Fruit fly (Drosophila melanogaster) S2 (cell line): ENCODE measurements around the gene PolA1.

Experiments used
- CG8478 ChIP-seq: fragments of >200 bp; optimal IDR thresholded peaks from 2 replicates; lab custom pipeline; 2018
- CTCF ChIP-seq, 2 experiments: fragments of >200 bp; optimal IDR thresholded peaks; 2 replicates each; lab custom pipeline; 2018

PolA1 gene

dm6 chr3R:21671636-21672035, at the start of gene PolA1:
Gene PolA1, minus strand, starts transcription at chr3R:21671750.
- TF ChIP-seq CG8478 (lab: Kevin White, UChicago) (no peak), CTCF (optimal IDR thresholded peaks at IDR 0.05; lab: Kevin White, UChicago) (peak in 1 of 2 experiments; percentile 6)

- no peak for TF ChIP-seq CTCF (optimal IDR thresholded peaks at IDR 0.05; lab: Kevin White, UChicago)
- no peak for TF ChIP-seq CG8478 (lab: Kevin White, UChicago)
Observed at dm6 chr3R:21719934-21720431, 48.4 kb upstream of the PolA1 start.

dm6 chr3R:21719420-21719933, 47.9 kb upstream of the PolA1 start, which contains the start of gene CG31176:
Gene CG31176, minus strand, starts transcription at chr3R:21719660.
- TF ChIP-seq CG8478 (lab: Kevin White, UChicago) (no peak), CTCF (optimal IDR thresholded peaks at IDR 0.05; lab: Kevin White, UChicago) (no peak)

- TF ChIP-seq CG8478 (lab: Kevin White, UChicago) = no peak
- TF ChIP-seq CTCF (optimal IDR thresholded peaks at IDR 0.05; lab: Kevin White, UChicago) = no peak
Observed at dm6 chr3R:21704439-21704838, 32.9 kb upstream of the PolA1 start.

dm6 chr3R:21703346-21703745, 31.8 kb upstream of the PolA1 start:
- TF ChIP-seq CG8478 (lab: Kevin White, UChicago) = no peak
- no peak for TF ChIP-seq CTCF (optimal IDR thresholded peaks at IDR 0.05; lab: Kevin White, UChicago)

dm6 chr3R:21701529-21701928, 30.0 kb upstream of the PolA1 start:
- TF ChIP-seq CG8478 (lab: Kevin White, UChicago) (no peak), CTCF (optimal IDR thresholded peaks at IDR 0.05; lab: Kevin White, UChicago) (no peak)

dm6 chr3R:21700458-21700857, 28.9 kb upstream of the PolA1 start:
- no peak for TF ChIP-seq CTCF (optimal IDR thresholded peaks at IDR 0.05; lab: Kevin White, UChicago)
- no peak for TF ChIP-seq CG8478 (lab: Kevin White, UChicago)

dm6 chr3R:21698895-21699300, 27.3 kb upstream of the PolA1 start:
- TF ChIP-seq CTCF (optimal IDR thresholded peaks at IDR 0.05; lab: Kevin White, UChicago) = no peak
- TF ChIP-seq CG8478 (lab: Kevin White, UChicago) = no peak

dm6 chr3R:21693110-21693672, 21.6 kb upstream of the PolA1 start:
- no peak for TF ChIP-seq CTCF (optimal IDR thresholded peaks at IDR 0.05; lab: Kevin White, UChicago)
- TF ChIP-seq CG8478 (lab: Kevin White, UChicago) = no peak

- TF ChIP-seq CTCF (optimal IDR thresholded peaks at IDR 0.05; lab: Kevin White, UChicago) (no peak), CG8478 (lab: Kevin White, UChicago) (no peak)
Observed at dm6 chr3R:21691114-21691513, 19.6 kb upstream of the PolA1 start.

- TF ChIP-seq CTCF (optimal IDR thresholded peaks at IDR 0.05; lab: Kevin White, UChicago) (no peak), CG8478 (lab: Kevin White, UChicago) (no peak)
Observed at dm6 chr3R:21688596-21688995, 17.0 kb upstream of the PolA1 start.

dm6 chr3R:21687902-21688301, 16.4 kb upstream of the PolA1 start:
- TF ChIP-seq CG8478 (lab: Kevin White, UChicago) (no peak), CTCF (optimal IDR thresholded peaks at IDR 0.05; lab: Kevin White, UChicago) (no peak)

dm6 chr3R:21682041-21682440, 10.5 kb upstream of the PolA1 start:
- TF ChIP-seq CTCF (optimal IDR thresholded peaks at IDR 0.05; lab: Kevin White, UChicago) = no peak

- TF ChIP-seq CTCF (optimal IDR thresholded peaks at IDR 0.05; lab: Kevin White, UChicago) (no peak), CG8478 (lab: Kevin White, UChicago) (no peak)
Observed at dm6 chr3R:21679310-21679709, 7.8 kb upstream of the PolA1 start.

dm6 chr3R:21665404-21665803, 6.1 kb downstream of the PolA1 start:
- TF ChIP-seq CTCF (optimal IDR thresholded peaks at IDR 0.05; lab: Kevin White, UChicago) (no peak), CG8478 (lab: Kevin White, UChicago) (no peak)

- no peak for TF ChIP-seq CG8478 (lab: Kevin White, UChicago)
- no peak for TF ChIP-seq CTCF (optimal IDR thresholded peaks at IDR 0.05; lab: Kevin White, UChicago)
Observed at dm6 chr3R:21664089-21664488, 7.5 kb downstream of the PolA1 start, which contains the start of gene Jhbp16. Gene Jhbp16, plus strand, starts transcription at chr3R:21664389.
